Worm (Caenorhabditis elegans) whole organism, L4 larva: ENCODE results near the gene R10E8.5.

ENCODE experiments used
- ceh-28 ChIP-seq: fragments of 150-350 bp; optimal IDR thresholded peaks from 2 replicates; lab custom pipeline; 2014; ENCODE audit warnings: missing biosample characterization, missing genetic modification reagents, missing genetic modification characterization
- lin-1 ChIP-seq: fragments of 200-800 bp; sonication (Bioruptor generic); IDR thresholded peaks from 2 replicates; pipeline ENCODE4 v1.3.6; 2022; ENCODE audit warnings: missing genetic modification reagents, missing genetic modification characterization, missing compliant biosample characterization
- nhr-41 ChIP-seq: fragments of 200-800 bp; sonication (Bioruptor generic); IDR thresholded peaks from 2 replicates; pipeline ENCODE4 v1.3.6; 2022; ENCODE audit warnings: missing genetic modification reagents, missing genetic modification characterization, missing compliant biosample characterization
- pha-4 ChIP-seq, 2 experiments: fragments of 150-350 bp in 1 of 2; fragments of 200-800 bp in 1 of 2; sonication (Bioruptor generic) in 1 of 2; IDR thresholded peaks in 1 of 2; optimal IDR thresholded peaks in 1 of 2; 2 replicates each; pipeline versions ENCODE4 v1.3.6 to Lab custom; 2014 to 2022; ENCODE audit warnings: missing genetic modification characterization in 2 of 2, missing genetic modification reagents in 2 of 2, missing biosample characterization in 1 of 2, missing compliant biosample characterization in 1 of 2
- spr-1 ChIP-seq: sonication (generic microtip); optimal IDR thresholded peaks from 2 replicates; lab custom pipeline; 2016; ENCODE audit warnings: mild to moderate bottlenecking, missing genetic modification characterization, missing compliant biosample characterization

DNA sequence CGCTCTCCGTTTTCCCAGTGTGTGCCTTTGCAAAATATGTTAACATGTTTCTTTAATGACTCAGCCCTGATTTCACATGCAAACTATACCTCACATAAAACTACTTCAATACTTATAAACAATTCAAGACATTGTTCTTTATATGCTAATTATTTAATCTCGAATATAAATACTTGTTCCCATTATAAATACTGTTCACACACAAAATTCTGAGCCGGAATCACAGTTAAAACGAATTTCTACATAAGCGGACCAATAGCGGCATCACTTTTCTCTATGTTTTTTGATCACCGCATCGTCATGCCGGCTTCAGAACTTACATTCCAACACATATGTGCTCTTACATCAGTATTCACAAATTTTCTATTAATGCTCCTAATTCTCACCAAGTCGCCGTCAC is at the start of gene R10E8.5:
- TF ChIP-seq nhr-41 (GFP tag; lab: Robert Waterston, UW) (no peak), spr-1 (tag; lab: Kevin White, UChicago) (no peak), lin-1 (no peak), ceh-28 (tag; lab: Kevin White, UChicago) (no peak), pha-4 (GFP tag; IDR thresholded peaks at IDR 0.05; lab: Robert Waterston, UW) (no peak), pha-4 (tag; optimal IDR thresholded peaks at IDR 0.05; lab: Kevin White, UChicago) (no peak)
